Worm (Caenorhabditis elegans) whole organism, L2 larva: ENCODE data around the gene fbxb-6.
"Not testable (repeated sequence)": the region's sequence is repeated elsewhere in the genome, so short reads cannot be mapped to it uniquely, and the experiment has no call there.

Source experiments
- C34F6.9 ChIP-seq: fragments of 150-350 bp; optimal IDR thresholded peaks from 2 replicates; lab custom pipeline; 2014; ENCODE audit warnings: missing biosample characterization, missing genetic modification characterization
- F13H6.1 ChIP-seq: sonication (generic microtip); optimal IDR thresholded peaks from 2 replicates; lab custom pipeline; 2016; ENCODE audit warnings: missing genetic modification characterization, missing compliant biosample characterization
- R02D3.7 ChIP-seq: fragments of 150-350 bp; optimal IDR thresholded peaks from 2 replicates; lab custom pipeline; 2014; ENCODE audit warnings: missing biosample characterization, missing genetic modification characterization
- Y55F3AM.14 ChIP-seq: fragments of 200-800 bp; sonication (Bioruptor generic); optimal IDR thresholded peaks from 2 replicates; lab custom pipeline; 2018; ENCODE audit warnings: mild to moderate bottlenecking, missing genetic modification characterization, missing compliant biosample characterization
- ZK546.5 ChIP-seq: sonication (generic microtip); optimal IDR thresholded peaks from 2 replicates; lab custom pipeline; 2017; ENCODE audit warnings: missing biosample characterization, missing genetic modification characterization
- ceh-16 ChIP-seq: fragments of 150-350 bp; optimal IDR thresholded peaks from 2 replicates; lab custom pipeline; 2014; ENCODE audit warnings: missing biosample characterization, missing genetic modification characterization
- ceh-82 ChIP-seq: fragments of 150-350 bp; optimal IDR thresholded peaks from 2 replicates; lab custom pipeline; 2014; ENCODE audit warnings: missing biosample characterization, missing genetic modification characterization
- crh-2 ChIP-seq: sonication (generic microtip); optimal IDR thresholded peaks from 2 replicates; lab custom pipeline; 2017; ENCODE audit warnings: missing biosample characterization, missing genetic modification characterization
- dmd-4 ChIP-seq: sonication (generic microtip); optimal IDR thresholded peaks from 2 replicates; lab custom pipeline; 2017; ENCODE audit warnings: missing biosample characterization, missing genetic modification characterization
- egl-27 ChIP-seq: sonication (generic microtip); optimal IDR thresholded peaks from 3 replicates; lab custom pipeline; 2017; ENCODE audit warnings: missing biosample characterization, missing genetic modification reagents, missing genetic modification characterization
- elt-1 ChIP-seq: fragments of 150-350 bp; optimal IDR thresholded peaks from 2 replicates; lab custom pipeline; 2014; ENCODE audit warnings: missing biosample characterization, missing genetic modification characterization
- elt-3 ChIP-seq: sonication (generic microtip); optimal IDR thresholded peaks from 2 replicates; lab custom pipeline; 2017; ENCODE audit warnings: missing biosample characterization, missing genetic modification characterization
- fos-1 ChIP-seq: fragments of 150-350 bp; optimal IDR thresholded peaks from 2 replicates; lab custom pipeline; 2014; ENCODE audit warnings: missing biosample characterization, missing genetic modification characterization
- gmeb-1 ChIP-seq: fragments of 150-350 bp; optimal IDR thresholded peaks from 2 replicates; lab custom pipeline; 2014; ENCODE audit warnings: missing biosample characterization, missing genetic modification characterization
- lin-11 ChIP-seq: fragments of 150-350 bp; sonication (generic microtip); optimal IDR thresholded peaks from 2 replicates; lab custom pipeline; 2014; ENCODE audit warnings: missing biosample characterization, missing genetic modification characterization, inconsistent platforms, mixed read lengths
- lin-13 ChIP-seq: fragments of 150-350 bp; optimal IDR thresholded peaks from 2 replicates; lab custom pipeline; 2014; ENCODE audit warnings: missing biosample characterization, missing genetic modification reagents, missing genetic modification characterization
- lin-39 ChIP-seq: fragments of 150-350 bp; optimal IDR thresholded peaks from 2 replicates; lab custom pipeline; 2014; ENCODE audit warnings: missing biosample characterization, missing genetic modification reagents, missing genetic modification characterization
- lsy-2 ChIP-seq, 2 experiments: fragments of 150-350 bp in 1 of 2; sonication (generic microtip) in 1 of 2; optimal IDR thresholded peaks; 2 replicates each; lab custom pipeline; 2014 to 2017; ENCODE audit warnings: missing biosample characterization in 2 of 2, missing genetic modification characterization in 2 of 2
- mab-5 ChIP-seq: fragments of 150-350 bp; optimal IDR thresholded peaks from 2 replicates; lab custom pipeline; 2014; ENCODE audit warnings: missing biosample characterization, missing genetic modification characterization
- mdl-1 ChIP-seq, 2 experiments: fragments of 150-350 bp in 1 of 2; sonication (generic microtip) in 1 of 2; optimal IDR thresholded peaks; 2 replicates each; lab custom pipeline; 2017; ENCODE audit warnings: missing biosample characterization in 2 of 2, missing genetic modification characterization in 2 of 2
- nhr-10 ChIP-seq: sonication (generic microtip); optimal IDR thresholded peaks from 2 replicates; lab custom pipeline; 2017; ENCODE audit warnings: missing biosample characterization, missing genetic modification characterization
- nhr-11 ChIP-seq: fragments of 150-350 bp; optimal IDR thresholded peaks from 2 replicates; lab custom pipeline; 2014; ENCODE audit warnings: missing biosample characterization, missing genetic modification characterization
- nhr-129 ChIP-seq: fragments of 150-350 bp; optimal IDR thresholded peaks from 2 replicates; lab custom pipeline; 2014; ENCODE audit warnings: missing biosample characterization, missing genetic modification characterization
- nhr-21 ChIP-seq: fragments of 150-350 bp; optimal IDR thresholded peaks from 2 replicates; lab custom pipeline; 2014; ENCODE audit warnings: missing biosample characterization, missing genetic modification characterization
- nhr-237 ChIP-seq: fragments of 150-350 bp; optimal IDR thresholded peaks from 2 replicates; lab custom pipeline; 2014; ENCODE audit warnings: missing biosample characterization, missing genetic modification characterization
- nhr-25 ChIP-seq: fragments of 150-350 bp; sonication (generic microtip); optimal IDR thresholded peaks from 3 replicates; lab custom pipeline; 2014; ENCODE audit warnings: missing biosample characterization, missing genetic modification characterization
- peb-1 ChIP-seq: fragments of 150-350 bp; optimal IDR thresholded peaks from 2 replicates; lab custom pipeline; 2014; ENCODE audit warnings: missing biosample characterization, missing genetic modification characterization
- sem-4 ChIP-seq: fragments of 150-350 bp; optimal IDR thresholded peaks from 2 replicates; lab custom pipeline; 2014; ENCODE audit warnings: missing biosample characterization, missing genetic modification reagents, missing genetic modification characterization
- skn-1 ChIP-seq: sonication (generic microtip); optimal IDR thresholded peaks from 2 replicates; lab custom pipeline; 2017; ENCODE audit warnings: missing biosample characterization, missing genetic modification characterization
- sma-3 ChIP-seq: sonication (generic microtip); optimal IDR thresholded peaks from 2 replicates; lab custom pipeline; 2016; ENCODE audit warnings: missing genetic modification reagents, missing genetic modification characterization, missing compliant biosample characterization
- sma-9 ChIP-seq, 2 experiments: fragments of 150-350 bp in 1 of 2; sonication (generic microtip) in 1 of 2; optimal IDR thresholded peaks; 2 replicates each; lab custom pipeline; 2014 to 2016; ENCODE audit warnings: missing genetic modification characterization in 2 of 2, mild to moderate bottlenecking in 1 of 2, missing biosample characterization in 1 of 2, missing compliant biosample characterization in 1 of 2, missing genetic modification reagents in 1 of 2, moderate library complexity in 1 of 2
- snpc-4 ChIP-seq: fragments of 150-350 bp; optimal IDR thresholded peaks from 2 replicates; lab custom pipeline; 2014; ENCODE audit warnings: missing biosample characterization, missing genetic modification characterization
- unc-39 ChIP-seq: fragments of 150-350 bp; optimal IDR thresholded peaks from 2 replicates; lab custom pipeline; 2014; ENCODE audit warnings: missing biosample characterization, missing genetic modification characterization
- unc-55 ChIP-seq: fragments of 150-350 bp; sonication (generic microtip); optimal IDR thresholded peaks from 3 replicates; lab custom pipeline; 2014; ENCODE audit warnings: missing biosample characterization, missing genetic modification reagents, missing genetic modification characterization
- ztf-4 ChIP-seq: fragments of 150-350 bp; optimal IDR thresholded peaks from 2 replicates; lab custom pipeline; 2014; ENCODE audit warnings: missing biosample characterization, missing genetic modification characterization

fbxb-6 gene

DNA sequence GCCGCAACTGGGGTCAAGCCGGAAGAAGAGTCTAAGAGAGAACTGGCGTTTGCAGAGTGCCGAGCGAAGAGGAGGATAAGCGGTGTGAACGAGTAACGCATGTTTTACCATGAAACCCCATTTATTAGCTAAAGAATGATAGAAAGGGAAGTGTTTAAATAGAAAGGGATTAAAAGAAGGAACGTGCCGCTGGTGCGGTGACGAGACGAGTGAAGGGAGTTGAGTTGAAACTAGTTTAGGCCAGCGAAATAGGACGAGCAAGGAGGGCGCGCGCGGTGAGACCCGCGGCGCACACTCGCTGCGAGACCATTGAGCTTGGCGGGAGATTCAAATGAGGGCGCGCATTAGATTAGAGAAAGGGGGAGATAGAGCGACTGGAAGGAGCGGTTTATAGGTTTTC is 18.0 kb upstream of the fbxb-6 start, which contains the start of gene math-1:
Gene math-1 (minus strand): TSS at position 101 of the 400 bp plus-strand sequence.
- TF ChIP-seq nhr-21 (tag; lab: Kevin White, UChicago); mdl-1 (tag; optimal IDR thresholded peaks at IDR 0.05; lab: Kevin White, UChicago); lin-11: not testable (repeated sequence)

DNA sequence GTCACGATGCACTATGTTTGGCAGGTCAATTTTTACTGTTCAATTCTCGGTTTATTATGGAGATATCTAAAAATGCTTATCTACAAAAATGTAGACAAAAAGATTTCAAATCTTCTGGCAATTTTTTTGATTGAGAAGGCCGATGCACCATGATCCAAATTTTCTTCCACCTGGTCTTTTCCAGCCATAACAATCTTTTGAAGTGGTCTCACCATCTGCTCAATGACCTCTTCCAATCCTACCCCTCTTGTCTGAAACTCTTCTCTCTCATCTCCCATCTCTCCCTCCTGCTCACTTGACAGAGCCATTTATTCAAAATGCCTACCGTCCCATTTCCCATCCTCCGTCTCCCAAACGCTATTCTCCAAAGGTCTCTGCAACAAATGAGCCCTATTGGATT is 13.2 kb upstream of the fbxb-6 start, which contains the start of gene fbxb-35:
Gene fbxb-35 (plus strand): TSS at position 301 of the 400 bp plus-strand sequence.
- TF ChIP-seq peb-1 (tag; lab: Kevin White, UChicago) (no peak), mab-5 (tag; lab: Kevin White, UChicago) (no peak), fos-1 (no peak), lin-39 (tag; lab: Kevin White, UChicago) (no peak), nhr-21 (tag; lab: Kevin White, UChicago) (no peak), lsy-2 (tag; optimal IDR thresholded peaks at IDR 0.05; lab: Kevin White, UChicago) (no peak), elt-1 (no peak), C34F6.9 (tag; lab: Kevin White, UChicago) (no peak), nhr-11 (tag; lab: Kevin White, UChicago) (no peak), skn-1 (tag; lab: Kevin White, UChicago) (no peak)

DNA sequence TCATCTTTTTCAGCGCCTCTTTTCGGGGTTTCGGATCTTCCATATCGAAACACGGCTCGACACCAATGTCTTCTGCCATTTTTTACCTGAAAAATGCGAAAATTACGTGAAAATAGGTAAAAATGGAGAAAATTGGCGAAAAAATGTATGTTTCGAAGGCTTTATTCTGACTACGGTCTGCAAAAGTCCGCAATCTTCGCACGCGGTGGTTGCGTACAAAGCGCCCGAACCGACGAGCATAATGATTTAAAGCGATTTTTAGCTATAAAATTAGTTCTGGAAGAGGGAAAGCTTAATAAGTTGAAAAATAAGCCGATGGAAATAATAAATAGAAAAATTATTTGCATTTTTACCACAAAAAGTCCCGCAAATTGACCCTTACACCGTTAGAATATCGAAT is 5.6 kb upstream of the fbxb-6 start, which contains the start of gene F07E5.5:
Gene F07E5.5 (minus strand): TSS at position 86 of the 400 bp plus-strand sequence.
- no peak for TF ChIP-seq snpc-4 (tag; lab: Kevin White, UChicago)
- TF ChIP-seq ceh-16 (tag; lab: Kevin White, UChicago), result no peak
- peak; percentile 54 for TF ChIP-seq F13H6.1 (tag; lab: Kevin White, UChicago)
- no peak for TF ChIP-seq egl-27 (tag; lab: Kevin White, UChicago)
- no peak for TF ChIP-seq Y55F3AM.14 (GFP tag; lab: Kevin White, UChicago)
- TF ChIP-seq dmd-4, result no peak
- TF ChIP-seq lin-11, result peak; percentile 30
- TF ChIP-seq skn-1 (tag; lab: Kevin White, UChicago), result no peak
- TF ChIP-seq gmeb-1 (tag; lab: Kevin White, UChicago), result peak; percentile 56
- no peak for TF ChIP-seq sma-9 (GFP tag; optimal IDR thresholded peaks at IDR 0.05; lab: Kevin White, UChicago)
- TF ChIP-seq sma-9 (tag; optimal IDR thresholded peaks at IDR 0.05; lab: Kevin White, UChicago), result no peak
- TF ChIP-seq unc-39 (tag; lab: Kevin White, UChicago), result no peak
- TF ChIP-seq crh-2 (tag; lab: Kevin White, UChicago), result peak; percentile 5
- peak; percentile 91 to 97 for TF ChIP-seq lsy-2 (tag; optimal IDR thresholded peaks at IDR 0.05; lab: Kevin White, UChicago)
- peak; percentile 73 for TF ChIP-seq lin-13 (GFP tag; lab: Kevin White, UChicago)
- no peak for TF ChIP-seq nhr-25 (tag; lab: Kevin White, UChicago)
- TF ChIP-seq ceh-82 (tag; lab: Kevin White, UChicago), result no peak
- no peak for TF ChIP-seq ZK546.5
- peak; percentile 68 for TF ChIP-seq unc-55
- no peak for TF ChIP-seq nhr-237 (tag; lab: Kevin White, UChicago)
- TF ChIP-seq ztf-4, result no peak
- peak; percentile 12 for TF ChIP-seq nhr-129 (tag; lab: Kevin White, UChicago)
- TF ChIP-seq nhr-21 (tag; lab: Kevin White, UChicago), result peak; percentile 15
- TF ChIP-seq sma-3, result peak; percentile 37
- TF ChIP-seq sem-4, result no peak
- no peak for TF ChIP-seq fos-1
- no peak for TF ChIP-seq R02D3.7 (tag; lab: Kevin White, UChicago)

DNA sequence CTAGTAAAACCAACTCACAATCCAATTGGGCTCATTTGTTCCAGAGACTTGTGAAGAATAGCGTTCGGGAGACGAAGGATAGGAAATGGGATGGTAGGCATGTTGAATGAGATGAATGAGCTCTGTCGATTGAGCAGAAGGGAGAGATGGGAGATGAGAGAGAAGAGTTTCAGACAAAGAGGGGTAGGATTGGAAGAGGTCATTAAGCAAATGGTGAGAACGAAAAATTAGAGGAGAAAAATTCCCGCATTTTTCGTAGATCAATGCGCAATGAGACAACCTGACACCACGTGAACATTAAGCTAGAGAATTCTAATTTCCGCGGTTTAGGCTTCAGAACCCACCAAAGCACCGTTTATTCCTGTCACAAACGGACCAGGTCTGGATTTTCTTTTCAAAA is 608 bp upstream of the fbxb-6 start, which contains the start of gene F07E5.13:
Gene F07E5.13 (minus strand): TSS at position 101 of the 400 bp plus-strand sequence.
- TF ChIP-seq nhr-129 (tag; lab: Kevin White, UChicago) (no peak), elt-3 (no peak), C34F6.9 (tag; lab: Kevin White, UChicago) (no peak), mab-5 (tag; lab: Kevin White, UChicago) (no peak), unc-55 (no peak), nhr-10 (tag; lab: Kevin White, UChicago) (no peak), mdl-1 (tag; optimal IDR thresholded peaks at IDR 0.05; lab: Kevin White, UChicago) (no peak)
- TF ChIP-seq, all 48 proteins: peak for 0
